Fruit fly (Drosophila melanogaster) whole organism, pupa: ENCODE data around the gene RYa-R.

ENCODE experiments used
- CG12605 ChIP-seq: fragments of 200-800 bp; sonication (Bioruptor generic); IDR thresholded peaks from 2 replicates; pipeline ENCODE4 v1.3.6; 2022; ENCODE audit warnings: missing biosample characterization, missing genetic modification characterization
- CG14655 ChIP-seq: fragments of 200-800 bp; sonication (Bioruptor generic); optimal IDR thresholded peaks from 3 replicates; lab custom pipeline; 2017; ENCODE audit warnings: mild to moderate bottlenecking, missing biosample characterization, missing genetic modification reagents, missing genetic modification characterization
- CG15710 ChIP-seq: fragments of 200-800 bp; sonication (Bioruptor generic); optimal IDR thresholded peaks from 2 replicates; lab custom pipeline; 2018; ENCODE audit warnings: missing biosample characterization, mild to moderate bottlenecking, missing genetic modification characterization, moderate library complexity
- CG17806 ChIP-seq: fragments of 200-800 bp; sonication (Bioruptor generic); optimal IDR thresholded peaks from 2 replicates; lab custom pipeline; 2018; ENCODE audit warnings: missing biosample characterization, mild to moderate bottlenecking, missing genetic modification characterization, moderate library complexity
- CG34367 ChIP-seq: fragments of 200-800 bp; sonication (Bioruptor generic); optimal IDR thresholded peaks from 2 replicates; lab custom pipeline; 2018; ENCODE audit warnings: missing biosample characterization, mild to moderate bottlenecking, missing genetic modification characterization
- CG9948 ChIP-seq: fragments of 200-800 bp; sonication (Bioruptor generic); optimal IDR thresholded peaks from 2 replicates; lab custom pipeline; 2018; ENCODE audit warnings: missing biosample characterization, mild to moderate bottlenecking, missing genetic modification characterization, moderate library complexity
- Pif1B ChIP-seq: fragments of 200-800 bp; sonication (Bioruptor generic); optimal IDR thresholded peaks from 3 replicates; lab custom pipeline; 2016; ENCODE audit warnings: missing biosample characterization, missing genetic modification characterization

DNA sequence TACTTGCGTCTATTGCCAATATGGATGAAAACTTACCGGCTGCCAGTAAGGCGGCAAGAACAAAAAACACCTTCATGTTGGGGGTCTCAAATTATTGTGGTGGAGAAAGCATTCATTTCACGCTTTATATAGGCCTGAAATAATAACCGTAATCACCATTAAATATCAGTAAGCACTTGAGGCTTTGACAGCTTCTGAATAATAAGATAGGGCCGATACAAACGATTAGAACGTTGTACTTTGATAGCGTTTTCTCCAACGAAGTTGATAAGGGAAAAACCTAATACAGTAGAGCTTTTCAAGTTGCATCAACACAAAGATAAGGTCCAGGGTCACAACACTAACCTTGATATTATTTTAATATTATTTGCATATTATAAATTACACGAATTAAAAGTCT lies 24.5 kb downstream of the RYa-R start, which contains the start of gene CG6283:
- TF ChIP-seq CG12605 (GFP tag; lab: Robert Waterston, UW) (no peak), CG14655 (GFP tag; lab: Kevin White, UChicago) (no peak), CG9948 (no peak), CG34367 (tag; lab: Kevin White, UChicago) (no peak), CG15710 (no peak), CG17806 (tag; lab: Kevin White, UChicago) (no peak), Pif1B (GFP tag; lab: Kevin White, UChicago) (no peak)
